Fruit fly (Drosophila melanogaster): ENCODE data around the gene Phf5a.

The Phf5a gene

dm6 chr2L:6490783-6491249 is at the start of gene Phf5a, which contains the start of gene CG31638 (continued):
- TF ChIP-seq CG9727 (GFP tag; optimal IDR thresholded peaks at IDR 0.05): peak; percentile 73
- no peak for TF ChIP-seq CG1792 (GFP tag; optimal IDR thresholded peaks at IDR 0.05)
- TF ChIP-seq CG17612 (GFP tag; IDR thresholded peaks at IDR 0.05): peak; percentile 94
- peak; percentile 72 for TF ChIP-seq CG8089 (GFP tag; optimal IDR thresholded peaks at IDR 0.05)
- peak; percentile 96 for TF ChIP-seq CG2678 (tag; optimal IDR thresholded peaks at IDR 0.05)
- TF ChIP-seq CG11560 (tag; IDR thresholded peaks at IDR 0.05): no peak
- peak in 1 of 2 experiments; percentile 51 for TF ChIP-seq Eip74EF (GFP tag; optimal IDR thresholded peaks at IDR 0.05)
- TF ChIP-seq nau (GFP tag; optimal IDR thresholded peaks at IDR 0.05): no peak
- TF ChIP-seq CG3281 (GFP tag; optimal IDR thresholded peaks at IDR 0.05): peak; percentile 94
- peak; percentile 81 for TF ChIP-seq nmo (GFP tag; optimal IDR thresholded peaks at IDR 0.05)
- peak; percentile 57 to 93 for TF ChIP-seq crp (GFP tag; optimal IDR thresholded peaks at IDR 0.05)
- peak; percentile 18 for TF ChIP-seq Hmx (GFP tag; optimal IDR thresholded peaks at IDR 0.05)
- TF ChIP-seq Spps (tag; optimal IDR thresholded peaks at IDR 0.05): peak; percentile 95
- 0 out of 3 replicates have a peak, but pooled peaks have one; percentile 39 for TF ChIP-seq CG34224 (GFP tag; IDR thresholded peaks at IDR 0.05; ENCODE audit: partially characterized antibody)
- TF ChIP-seq CoRest (tag; optimal IDR thresholded peaks at IDR 0.05): peak; percentile 90
- peak; percentile 58 for TF ChIP-seq CG12299 (tag; optimal IDR thresholded peaks at IDR 0.05)
- TF ChIP-seq fd64A (GFP tag; optimal IDR thresholded peaks at IDR 0.05): peak; percentile 59
- peak; percentile 91 for TF ChIP-seq wek (GFP tag; optimal IDR thresholded peaks at IDR 0.05)
- TF ChIP-seq tap (tag; optimal IDR thresholded peaks at IDR 0.05): peak; percentile 93
- TF ChIP-seq tgo (GFP tag; IDR thresholded peaks at IDR 0.05): peak; percentile 71
- peak; percentile 51; the same call in 2 of the 3 replicates for TF ChIP-seq Aef1 (GFP tag; IDR thresholded peaks at IDR 0.05)
- TF ChIP-seq zfh2 (GFP tag; optimal IDR thresholded peaks at IDR 0.05): peak; percentile 90
- TF ChIP-seq CG6272 (GFP tag; IDR thresholded peaks at IDR 0.05): peak; percentile 98
- TF ChIP-seq p53 (GFP tag; optimal IDR thresholded peaks at IDR 0.05): no peak
- no peak for TF ChIP-seq usp (GFP tag; optimal IDR thresholded peaks at IDR 0.05)
- TF ChIP-seq run (tag; optimal IDR thresholded peaks at IDR 0.05): peak; percentile 87
- peak; percentile 85 for TF ChIP-seq CG7987 (GFP tag; optimal IDR thresholded peaks at IDR 0.05)
- peak; percentile 97 for TF ChIP-seq CG4404 (GFP tag; IDR thresholded peaks at IDR 0.05)
- TF ChIP-seq CG1832 (GFP tag; optimal IDR thresholded peaks at IDR 0.05): no peak
- TF ChIP-seq BEAF-32 (GFP tag; optimal IDR thresholded peaks at IDR 0.05): peak; percentile 30
- peak; percentile 62 for TF ChIP-seq B-H2 (GFP tag; optimal IDR thresholded peaks at IDR 0.05)
- TF ChIP-seq az2 (GFP tag; optimal IDR thresholded peaks at IDR 0.05): peak; percentile 90
- peak; percentile 96 for TF ChIP-seq CG2199 (GFP tag; IDR thresholded peaks at IDR 0.05)
- TF ChIP-seq Doc3 (GFP tag; IDR thresholded peaks at IDR 0.05; ENCODE audit: partially characterized antibody): no peak
- TF ChIP-seq CG33557 (GFP tag; optimal IDR thresholded peaks at IDR 0.05): peak; percentile 90
- TF ChIP-seq al (GFP tag; IDR thresholded peaks at IDR 0.05): peak; percentile 96
- no peak for TF ChIP-seq CG42726 (GFP tag; IDR thresholded peaks at IDR 0.05; ENCODE audit: partially characterized antibody)
- TF ChIP-seq CG31224 (GFP tag; IDR thresholded peaks at IDR 0.05): peak; percentile 92
- peak; percentile 82 for TF ChIP-seq vvl (GFP tag; IDR thresholded peaks at IDR 0.05)
- peak; percentile 86 for TF ChIP-seq vfl (GFP tag; optimal IDR thresholded peaks at IDR 0.05)
- peak; percentile 98 for TF ChIP-seq CG2712 (tag; optimal IDR thresholded peaks at IDR 0.05)
- peak; percentile 92 for TF ChIP-seq ATbp (GFP tag; optimal IDR thresholded peaks at IDR 0.05)
- TF ChIP-seq CG1024 (GFP tag; IDR thresholded peaks at IDR 0.05): peak; percentile 64
- peak; percentile 96 for TF ChIP-seq CG13894 (tag; optimal IDR thresholded peaks at IDR 0.05)
- TF ChIP-seq CG33213 (GFP tag; optimal IDR thresholded peaks at IDR 0.05): no peak
- peak; percentile 71 for TF ChIP-seq CG14050 (GFP tag; IDR thresholded peaks at IDR 0.05)
- peak; percentile 98 for TF ChIP-seq Xrp1 (GFP tag; IDR thresholded peaks at IDR 0.05)
- TF ChIP-seq CG3407 (GFP tag; optimal IDR thresholded peaks at IDR 0.05): peak; percentile 94
- peak; percentile 58; the same call in 1 of the 2 replicates for TF ChIP-seq CG10321 (GFP tag; IDR thresholded peaks at IDR 0.05)
- TF ChIP-seq B-H1 (GFP tag; IDR thresholded peaks at IDR 0.05): peak; percentile 96
